Worm (Caenorhabditis elegans) whole organism, late embryonic: ENCODE results near the gene npr-11.
A peak's percentile ranks its signal among the peaks of the same experiment; 100 is the strongest.

Source experiments
- C08G9.2 ChIP-seq: sonication (generic microtip); optimal IDR thresholded peaks from 2 replicates; lab custom pipeline; 2016; ENCODE audit warnings: mild to moderate bottlenecking, missing genetic modification characterization, moderate library complexity, missing compliant biosample characterization
- C38D4.7 ChIP-seq: fragments of 200-800 bp; sonication (Bioruptor generic); optimal IDR thresholded peaks from 2 replicates; lab custom pipeline; 2018; ENCODE audit warnings: mild to moderate bottlenecking, missing genetic modification characterization, moderate library complexity, missing compliant biosample characterization
- T23F11.4 ChIP-seq: fragments of 200-800 bp; sonication (Bioruptor generic); optimal IDR thresholded peaks from 2 replicates; lab custom pipeline; 2018; ENCODE audit warnings: mild to moderate bottlenecking, missing genetic modification characterization, missing compliant biosample characterization
- Y22D7AL.16 ChIP-seq: sonication (generic microtip); optimal IDR thresholded peaks from 2 replicates; lab custom pipeline; 2016; ENCODE audit warnings: missing genetic modification characterization, missing compliant biosample characterization
- ahr-1 ChIP-seq: sonication (generic microtip); optimal IDR thresholded peaks from 2 replicates; lab custom pipeline; 2016; ENCODE audit warnings: missing genetic modification characterization, missing compliant biosample characterization
- ceh-18 ChIP-seq: sonication (generic microtip); optimal IDR thresholded peaks from 2 replicates; lab custom pipeline; 2016; ENCODE audit warnings: missing genetic modification characterization, missing compliant biosample characterization
- ceh-22 ChIP-seq: sonication (generic microtip); optimal IDR thresholded peaks from 2 replicates; lab custom pipeline; 2017; ENCODE audit warnings: missing biosample characterization, missing genetic modification characterization
- ceh-31 ChIP-seq: sonication (generic microtip); optimal IDR thresholded peaks from 2 replicates; lab custom pipeline; 2016; ENCODE audit warnings: missing genetic modification characterization, missing compliant biosample characterization
- ceh-45 ChIP-seq: fragments of 200-800 bp; sonication (Bioruptor generic); IDR thresholded peaks from 2 replicates; pipeline ENCODE4 v1.3.6; 2022; ENCODE audit warnings: missing genetic modification reagents, missing genetic modification characterization, missing compliant biosample characterization
- ceh-9 ChIP-seq: sonication (generic microtip); optimal IDR thresholded peaks from 2 replicates; lab custom pipeline; 2016; ENCODE audit warnings: mild to moderate bottlenecking, missing genetic modification characterization, inconsistent platforms, missing compliant biosample characterization
- dmd-4 ChIP-seq: sonication (generic microtip); optimal IDR thresholded peaks from 2 replicates; lab custom pipeline; 2016; ENCODE audit warnings: borderline replicate concordance, missing genetic modification characterization, missing compliant biosample characterization
- dve-1 ChIP-seq: sonication (generic microtip); optimal IDR thresholded peaks from 2 replicates; lab custom pipeline; 2017; ENCODE audit warnings: antibody characterized with exemption, mild to moderate bottlenecking, missing genetic modification characterization, missing compliant biosample characterization
- fkh-10 ChIP-seq: fragments of 150-350 bp; optimal IDR thresholded peaks from 2 replicates; lab custom pipeline; 2014; ENCODE audit warnings: missing biosample characterization, missing genetic modification reagents, missing genetic modification characterization
- fkh-6 ChIP-seq: sonication (generic microtip); optimal IDR thresholded peaks from 2 replicates; lab custom pipeline; 2016; ENCODE audit warnings: missing genetic modification characterization, missing compliant biosample characterization
- gmeb-2 ChIP-seq: sonication (generic microtip); optimal IDR thresholded peaks from 2 replicates; lab custom pipeline; 2016; ENCODE audit warnings: missing genetic modification characterization, inconsistent platforms, missing compliant biosample characterization
- hlh-13 ChIP-seq: fragments of 200-800 bp; sonication (Bioruptor generic); optimal IDR thresholded peaks from 2 replicates; lab custom pipeline; 2018; ENCODE audit warnings: mild to moderate bottlenecking, missing genetic modification characterization, missing compliant biosample characterization
- hlh-15 ChIP-seq: sonication (generic microtip); optimal IDR thresholded peaks from 2 replicates; lab custom pipeline; 2016; ENCODE audit warnings: missing genetic modification characterization, missing compliant biosample characterization
- hlh-30 ChIP-seq: sonication (generic microtip); optimal IDR thresholded peaks from 2 replicates; lab custom pipeline; 2017; ENCODE audit warnings: antibody characterized with exemption, missing genetic modification characterization, missing compliant biosample characterization; ENCODE audit not compliant: insufficient read depth
- lim-6 ChIP-seq: sonication (generic microtip); optimal IDR thresholded peaks from 2 replicates; lab custom pipeline; 2016; ENCODE audit warnings: missing genetic modification characterization, missing compliant biosample characterization
- lin-11 ChIP-seq: fragments of 200-800 bp; sonication (Bioruptor generic); optimal IDR thresholded peaks from 2 replicates; lab custom pipeline; 2018; ENCODE audit warnings: mild to moderate bottlenecking, missing genetic modification characterization, missing compliant biosample characterization
- nfya-1 ChIP-seq: sonication (generic microtip); optimal IDR thresholded peaks from 2 replicates; lab custom pipeline; 2017; ENCODE audit warnings: missing genetic modification characterization, mild to moderate bottlenecking, missing compliant biosample characterization, antibody characterized with exemption, moderate library complexity
- odd-2 ChIP-seq: sonication (generic microtip); optimal IDR thresholded peaks from 2 replicates; lab custom pipeline; 2017; ENCODE audit warnings: antibody characterized with exemption, mild to moderate bottlenecking, missing genetic modification characterization, missing compliant biosample characterization
- pax-1 ChIP-seq: fragments of 150-350 bp; optimal IDR thresholded peaks from 2 replicates; lab custom pipeline; 2014; ENCODE audit warnings: missing biosample characterization, missing genetic modification characterization
- pha-2 ChIP-seq: sonication (generic microtip); optimal IDR thresholded peaks from 2 replicates; lab custom pipeline; 2017; ENCODE audit warnings: mild to moderate bottlenecking, missing genetic modification characterization, missing compliant biosample characterization
- pqm-1 ChIP-seq: sonication (generic microtip); optimal IDR thresholded peaks from 2 replicates; lab custom pipeline; 2016; ENCODE audit warnings: missing genetic modification characterization, missing compliant biosample characterization
- pros-1 ChIP-seq: fragments of 150-350 bp; optimal IDR thresholded peaks from 2 replicates; lab custom pipeline; 2014; ENCODE audit warnings: missing biosample characterization, missing genetic modification reagents, missing genetic modification characterization
- ref-2 ChIP-seq: sonication (generic microtip); optimal IDR thresholded peaks from 2 replicates; lab custom pipeline; 2016; ENCODE audit warnings: missing genetic modification characterization, missing compliant biosample characterization
- sdc-2 ChIP-seq: sonication (generic microtip); optimal IDR thresholded peaks from 2 replicates; lab custom pipeline; 2016; ENCODE audit warnings: missing genotype, missing genetic modification characterization, missing compliant biosample characterization
- sox-2 ChIP-seq: fragments of 200-800 bp; sonication (Bioruptor generic); IDR thresholded peaks from 2 replicates; pipeline ENCODE4 v1.3.6; 2022; ENCODE audit warnings: missing genetic modification reagents, missing genetic modification characterization, missing compliant biosample characterization
- syd-9 ChIP-seq: sonication (generic microtip); optimal IDR thresholded peaks from 2 replicates; lab custom pipeline; 2016; ENCODE audit warnings: mild to moderate bottlenecking, missing genetic modification characterization, moderate library complexity, missing compliant biosample characterization
- tbx-2 ChIP-seq: sonication (generic microtip); optimal IDR thresholded peaks from 2 replicates; lab custom pipeline; 2016; ENCODE audit warnings: missing genetic modification characterization, missing compliant biosample characterization
- ttx-3 ChIP-seq: sonication (generic microtip); optimal IDR thresholded peaks from 2 replicates; lab custom pipeline; 2016; ENCODE audit warnings: missing genetic modification reagents, missing genetic modification characterization, missing compliant biosample characterization
- unc-55 ChIP-seq: sonication (generic microtip); optimal IDR thresholded peaks from 2 replicates; lab custom pipeline; 2017; ENCODE audit warnings: missing biosample characterization, missing genetic modification reagents, missing genetic modification characterization
- unc-86 ChIP-seq: sonication (generic microtip); optimal IDR thresholded peaks from 2 replicates; lab custom pipeline; 2016; ENCODE audit warnings: missing genetic modification characterization, missing compliant biosample characterization
- zip-5 ChIP-seq: sonication (generic microtip); optimal IDR thresholded peaks from 2 replicates; lab custom pipeline; 2016; ENCODE audit warnings: missing genetic modification characterization, missing compliant biosample characterization

npr-11 gene

ce11 chrX:1242763-1243162 lies 12.7 kb downstream of the npr-11 start:
- TF ChIP-seq ceh-45 (GFP tag; lab: Robert Waterston, UW) (no peak), hlh-15 (no peak), hlh-13 (GFP tag; lab: Kevin White, UChicago) (no peak), ahr-1 (tag; lab: Kevin White, UChicago) (no peak), lin-11 (no peak), sdc-2 (no peak)
- TF ChIP-seq, all 69 proteins: peak for 0

ce11 chrX:1238803-1239202 lies 16.6 kb downstream of the npr-11 start, which contains the start of gene C25G6.3:
Gene C25G6.3 (minus strand): TSS chrX:1238903.
- TF ChIP-seq pax-1 (tag; lab: Kevin White, UChicago), result no peak
- TF ChIP-seq pqm-1 (tag; lab: Kevin White, UChicago), result no peak
- no peak for TF ChIP-seq hlh-30 (tag; lab: Kevin White, UChicago)
- no peak for TF ChIP-seq dmd-4 (tag; lab: Kevin White, UChicago)
- TF ChIP-seq fkh-10 (GFP tag; lab: Kevin White, UChicago), result no peak
- TF ChIP-seq lim-6 (tag; lab: Kevin White, UChicago), result no peak
- TF ChIP-seq pros-1, result no peak
- no peak for TF ChIP-seq ceh-18 (tag; lab: Kevin White, UChicago)
- TF ChIP-seq unc-55 (GFP tag; lab: Kevin White, UChicago), result no peak
- no peak for TF ChIP-seq ceh-22 (tag; lab: Kevin White, UChicago)
- TF ChIP-seq fkh-6 (tag; lab: Kevin White, UChicago), result no peak
- no peak for TF ChIP-seq gmeb-2
- no peak for TF ChIP-seq unc-86 (tag; lab: Kevin White, UChicago)
- no peak for TF ChIP-seq ref-2 (tag; lab: Kevin White, UChicago)
- TF ChIP-seq dve-1 (tag; lab: Kevin White, UChicago), result no peak
- no peak for TF ChIP-seq Y22D7AL.16
- no peak for TF ChIP-seq sox-2 (GFP tag; lab: Robert Waterston, UW)
- TF ChIP-seq odd-2, result no peak
- no peak for TF ChIP-seq ceh-9 (tag; lab: Kevin White, UChicago)
- TF ChIP-seq pha-2 (tag; lab: Kevin White, UChicago), result no peak
- TF ChIP-seq, all 69 proteins: peak for 0

ce11 chrX:1232074-1232473 lies 23.4 kb downstream of the npr-11 start:
- TF ChIP-seq lin-11, result no peak
- TF ChIP-seq ttx-3 (tag; lab: Kevin White, UChicago), result no peak
- no peak for TF ChIP-seq hlh-13 (GFP tag; lab: Kevin White, UChicago)
- TF ChIP-seq pros-1, result no peak
- TF ChIP-seq fkh-6 (tag; lab: Kevin White, UChicago), result no peak
- TF ChIP-seq T23F11.4 (GFP tag; lab: Kevin White, UChicago), result no peak
- TF ChIP-seq syd-9 (tag; lab: Kevin White, UChicago), result no peak
- TF ChIP-seq, all 69 proteins: peak for 0

ce11 chrX:1230658-1231057 lies 24.8 kb downstream of the npr-11 start, which contains the start of gene C46H3.2:
Gene C46H3.2 (minus strand): TSS chrX:1230758.
- no peak for TF ChIP-seq zip-5 (tag; lab: Kevin White, UChicago)

ce11 chrX:1223841-1224240 lies 31.6 kb downstream of the npr-11 start:
- TF ChIP-seq sox-2 (GFP tag; lab: Robert Waterston, UW) (peak; percentile 93), tbx-2 (no peak), C38D4.7 (GFP tag; lab: Kevin White, UChicago) (peak; percentile 6), unc-55 (GFP tag; lab: Kevin White, UChicago) (peak; percentile 56), ceh-31 (peak; percentile 4), nfya-1 (tag; lab: Kevin White, UChicago) (peak; percentile 3), C08G9.2 (tag; lab: Kevin White, UChicago) (no peak)
